Fruit fly (Drosophila melanogaster) whole organism, embryonic: ENCODE measurements around the gene CG31807.
A peak's percentile ranks its signal among the peaks of the same experiment; 100 is the strongest.

Experiments
- BEAF-32 ChIP-seq: fragments of 200-800 bp; sonication (Bioruptor generic); optimal IDR thresholded peaks from 3 replicates; lab custom pipeline; 2017; ENCODE audit warnings: missing biosample characterization, missing genetic modification characterization, mild to moderate bottlenecking, moderate library complexity, missing genetic modification reagents
- Bgb ChIP-seq: fragments of 200-800 bp; sonication (Bioruptor generic); IDR thresholded peaks from 2 replicates; pipeline ENCODE4 v1.3.6; 2022; ENCODE audit warnings: missing biosample characterization, missing genetic modification characterization; ENCODE audit not compliant: partially characterized antibody
- CG10267 ChIP-seq: fragments of 200-800 bp; sonication (Bioruptor generic); optimal IDR thresholded peaks from 2 replicates; lab custom pipeline; 2018; ENCODE audit warnings: missing biosample characterization, mild to moderate bottlenecking, missing genetic modification characterization, moderate library complexity
- CG11456 ChIP-seq: fragments of 200-800 bp; sonication (Bioruptor generic); IDR thresholded peaks from 3 replicates; pipeline ENCODE4 v1.3.6; 2022; ENCODE audit warnings: missing biosample characterization, missing genetic modification characterization
- CG11560 ChIP-seq: fragments of 200-800 bp; sonication (Bioruptor generic); IDR thresholded peaks from 3 replicates; pipeline ENCODE4 v1.3.6; 2022; ENCODE audit warnings: missing biosample characterization, missing genetic modification characterization
- CG1233 ChIP-seq: fragments of 200-800 bp; sonication (Bioruptor generic); optimal IDR thresholded peaks from 4 replicates; lab custom pipeline; 2018; ENCODE audit warnings: missing biosample characterization, mild to moderate bottlenecking, missing genetic modification characterization
- CG14710 ChIP-seq: fragments of 200-800 bp; sonication (Bioruptor generic); optimal IDR thresholded peaks from 3 replicates; lab custom pipeline; 2019; ENCODE audit warnings: missing biosample characterization, mild to moderate bottlenecking, missing genetic modification characterization, moderate library complexity
- CG15601 ChIP-seq: fragments of 200-800 bp; sonication (Bioruptor generic); optimal IDR thresholded peaks from 3 replicates; lab custom pipeline; 2019; ENCODE audit warnings: missing biosample characterization, mild to moderate bottlenecking, missing genetic modification characterization, moderate library complexity
- CG16813 ChIP-seq: fragments of 200-800 bp; sonication (Bioruptor generic); IDR thresholded peaks from 3 replicates; pipeline ENCODE4 v1.3.6; 2022; ENCODE audit warnings: missing biosample characterization, missing genetic modification characterization; ENCODE audit not compliant: partially characterized antibody
- CG16815 ChIP-seq: fragments of 200-800 bp; sonication (Bioruptor generic); optimal IDR thresholded peaks from 3 replicates; lab custom pipeline; 2017; ENCODE audit warnings: missing biosample characterization, mild to moderate bottlenecking, missing genetic modification characterization
- CG17361 ChIP-seq: fragments of 200-800 bp; sonication (Bioruptor generic); IDR thresholded peaks from 3 replicates; pipeline ENCODE4 v1.3.6; 2022; ENCODE audit warnings: missing biosample characterization, missing genetic modification characterization
- CG2116 ChIP-seq: fragments of 200-800 bp; sonication (Bioruptor generic); optimal IDR thresholded peaks from 3 replicates; lab custom pipeline; 2018; ENCODE audit warnings: missing biosample characterization, mild to moderate bottlenecking, missing genetic modification characterization
- CG32767 ChIP-seq: fragments of 200-800 bp; sonication (Bioruptor generic); IDR thresholded peaks from 2 replicates; pipeline ENCODE4 v1.3.6; 2022; ENCODE audit warnings: missing biosample characterization, missing genetic modification characterization
- CG4328 ChIP-seq: fragments of 200-800 bp; sonication (Bioruptor generic); optimal IDR thresholded peaks from 3 replicates; lab custom pipeline; 2017; ENCODE audit warnings: missing biosample characterization, missing genetic modification reagents, missing genetic modification characterization
- CG4617 ChIP-seq: fragments of 200-800 bp; sonication (Bioruptor generic); optimal IDR thresholded peaks from 3 replicates; lab custom pipeline; 2016; ENCODE audit warnings: missing biosample characterization, missing genetic modification characterization, borderline replicate concordance
- CG6254 ChIP-seq: fragments of 200-800 bp; sonication (Bioruptor generic); optimal IDR thresholded peaks from 3 replicates; lab custom pipeline; 2017; ENCODE audit warnings: mild to moderate bottlenecking, missing biosample characterization, missing genetic modification reagents, missing genetic modification characterization
- CG6654 ChIP-seq: fragments of 200-800 bp; sonication (Bioruptor generic); optimal IDR thresholded peaks from 2 replicates; lab custom pipeline; 2017; ENCODE audit warnings: missing biosample characterization, mild to moderate bottlenecking, missing genetic modification characterization
- CG6765 ChIP-seq: fragments of 200-800 bp; sonication (Bioruptor generic); optimal IDR thresholded peaks from 3 replicates; lab custom pipeline; 2017; ENCODE audit warnings: missing biosample characterization, mild to moderate bottlenecking, missing genetic modification characterization
- CG9437 ChIP-seq: fragments of 200-800 bp; sonication (Bioruptor generic); optimal IDR thresholded peaks from 2 replicates; lab custom pipeline; 2018; ENCODE audit warnings: missing biosample characterization, mild to moderate bottlenecking, missing genetic modification characterization
- CHES-1-like ChIP-seq: fragments of 200-800 bp; sonication (Bioruptor generic); optimal IDR thresholded peaks from 2 replicates; lab custom pipeline; 2016; ENCODE audit warnings: missing biosample characterization, missing genetic modification characterization
- Dbx ChIP-seq: fragments of 200-800 bp; sonication (Bioruptor generic); IDR thresholded peaks from 3 replicates; pipeline ENCODE4 v1.3.6; 2022; ENCODE audit warnings: missing biosample characterization, missing genetic modification characterization
- Dp ChIP-seq: fragments of 200-800 bp; sonication (Bioruptor generic); optimal IDR thresholded peaks from 2 replicates; lab custom pipeline; 2018; ENCODE audit warnings: missing biosample characterization, mild to moderate bottlenecking, missing genetic modification characterization, moderate library complexity
- MESR4 ChIP-seq: fragments of 200-800 bp; sonication (Bioruptor generic); optimal IDR thresholded peaks from 2 replicates; lab custom pipeline; 2018; ENCODE audit warnings: missing biosample characterization, mild to moderate bottlenecking, missing genetic modification characterization, moderate library complexity
- MTF-1 ChIP-seq: fragments of 200-800 bp; sonication (Bioruptor generic); optimal IDR thresholded peaks from 2 replicates; lab custom pipeline; 2018; ENCODE audit warnings: missing biosample characterization, mild to moderate bottlenecking, missing genetic modification characterization, borderline replicate concordance
- Med ChIP-seq: fragments of 200-800 bp; sonication (Bioruptor generic); peaks from one replicate; lab custom pipeline; 2016; ENCODE audit warnings: missing biosample characterization, missing genetic modification characterization, mild to moderate bottlenecking, inconsistent platforms, moderate library complexity
- Nf-YB ChIP-seq: fragments of 200-800 bp; sonication (Bioruptor generic); optimal IDR thresholded peaks from 3 replicates; lab custom pipeline; 2019; ENCODE audit warnings: missing biosample characterization, mild to moderate bottlenecking, missing genetic modification characterization, moderate library complexity
- PHDP ChIP-seq: fragments of 200-800 bp; sonication (Bioruptor generic); optimal IDR thresholded peaks from 3 replicates; lab custom pipeline; 2018; ENCODE audit warnings: missing biosample characterization, mild to moderate bottlenecking, missing genetic modification characterization, moderate library complexity
- Sin3A ChIP-seq: fragments of >200 bp; optimal IDR thresholded peaks from 2 replicates; lab custom pipeline; 2018
- Sry-δ ChIP-seq: fragments of 200-800 bp; sonication (Bioruptor generic); optimal IDR thresholded peaks from 2 replicates; lab custom pipeline; 2016; ENCODE audit warnings: missing biosample characterization, missing genetic modification characterization
- caup ChIP-seq: fragments of 200-800 bp; sonication (Bioruptor generic); optimal IDR thresholded peaks from 3 replicates; lab custom pipeline; 2017; ENCODE audit warnings: missing biosample characterization, mild to moderate bottlenecking, missing genetic modification characterization, moderate library complexity; ENCODE audit not compliant: severe bottlenecking
- ems ChIP-seq: fragments of 200-800 bp; sonication (Bioruptor generic); optimal IDR thresholded peaks from 3 replicates; lab custom pipeline; 2016; ENCODE audit warnings: missing biosample characterization, missing genetic modification characterization
- fd3F ChIP-seq: fragments of 200-800 bp; sonication (Bioruptor generic); optimal IDR thresholded peaks from 2 replicates; lab custom pipeline; 2018; ENCODE audit warnings: missing biosample characterization, mild to moderate bottlenecking, missing genetic modification characterization, moderate library complexity
- grau ChIP-seq: fragments of 200-800 bp; optimal IDR thresholded peaks from 3 replicates; lab custom pipeline; 2019; ENCODE audit warnings: missing biosample characterization, mild to moderate bottlenecking, missing genetic modification characterization, moderate library complexity
- grn ChIP-seq: fragments of 200-800 bp; sonication (Bioruptor generic); optimal IDR thresholded peaks from 3 replicates; lab custom pipeline; 2017; ENCODE audit warnings: missing biosample characterization, missing genetic modification characterization
- jing ChIP-seq: fragments of 200-800 bp; sonication (Bioruptor generic); optimal IDR thresholded peaks from 2 replicates; lab custom pipeline; 2018; ENCODE audit warnings: missing biosample characterization, mild to moderate bottlenecking, missing genetic modification characterization
- jumu ChIP-seq: fragments of 200-800 bp; sonication (Bioruptor generic); optimal IDR thresholded peaks from 3 replicates; lab custom pipeline; 2016; ENCODE audit warnings: missing biosample characterization, missing genetic modification characterization
- kah ChIP-seq: fragments of 200-800 bp; sonication (Bioruptor generic); optimal IDR thresholded peaks from 2 replicates; lab custom pipeline; 2018; ENCODE audit warnings: missing biosample characterization, mild to moderate bottlenecking, missing genetic modification characterization
- lbe ChIP-seq: fragments of 200-800 bp; sonication (Bioruptor generic); optimal IDR thresholded peaks from 2 replicates; lab custom pipeline; 2016; ENCODE audit warnings: missing biosample characterization, mild to moderate bottlenecking, missing genetic modification characterization
- nerfin-1 ChIP-seq: fragments of 200-800 bp; sonication (Bioruptor generic); optimal IDR thresholded peaks from 3 replicates; lab custom pipeline; 2019; ENCODE audit warnings: missing biosample characterization, mild to moderate bottlenecking, missing genetic modification characterization, moderate library complexity
- onecut ChIP-seq: fragments of 200-800 bp; sonication (Bioruptor generic); IDR thresholded peaks from 2 replicates; pipeline ENCODE4 v1.3.6; 2022; ENCODE audit warnings: missing biosample characterization, missing genetic modification characterization
- pzg ChIP-seq: fragments of 200-800 bp; sonication (Bioruptor generic); optimal IDR thresholded peaks from 3 replicates; lab custom pipeline; 2018; ENCODE audit warnings: missing biosample characterization, mild to moderate bottlenecking, missing genetic modification characterization, moderate library complexity
- slou ChIP-seq: fragments of 200-800 bp; sonication (Bioruptor generic); optimal IDR thresholded peaks from 3 replicates; lab custom pipeline; 2016; ENCODE audit warnings: missing biosample characterization, missing genetic modification characterization
- so ChIP-seq: fragments of 200-800 bp; sonication (Bioruptor generic); IDR thresholded peaks from 3 replicates; pipeline ENCODE4 v1.3.6; 2022; ENCODE audit warnings: missing biosample characterization, missing genetic modification characterization
- sob ChIP-seq: fragments of 200-800 bp; sonication (Bioruptor generic); IDR thresholded peaks from 2 replicates; pipeline ENCODE4 v1.3.6; 2022; ENCODE audit warnings: missing biosample characterization, missing genetic modification characterization
- stc ChIP-seq: fragments of 200-800 bp; sonication (Bioruptor generic); IDR thresholded peaks from 2 replicates; pipeline ENCODE4 v1.3.6; 2022; ENCODE audit warnings: missing biosample characterization, missing genetic modification characterization
- tgo ChIP-seq: fragments of 200-800 bp; sonication (Bioruptor generic); IDR thresholded peaks from 3 replicates; pipeline ENCODE4 v1.3.6; 2022; ENCODE audit warnings: missing biosample characterization, missing genetic modification characterization
- tll ChIP-seq, 2 experiments: fragments of 200-800 bp in 1 of 2; fragments of >200 bp in 1 of 2; sonication (Bioruptor generic) in 1 of 2; optimal IDR thresholded peaks; 2 replicates each; lab custom pipeline; 2017 to 2019; ENCODE audit warnings: missing biosample characterization in 2 of 2, missing genetic modification characterization in 2 of 2, mild to moderate bottlenecking in 1 of 2, moderate library complexity in 1 of 2
- unpg ChIP-seq: fragments of 200-800 bp; sonication (Bioruptor generic); optimal IDR thresholded peaks from 3 replicates; lab custom pipeline; 2018; ENCODE audit warnings: missing biosample characterization, mild to moderate bottlenecking, missing genetic modification characterization, moderate library complexity
- vvl ChIP-seq: fragments of 200-800 bp; sonication (Bioruptor generic); IDR thresholded peaks from 2 replicates; pipeline ENCODE4 v1.3.6; 2022; ENCODE audit warnings: missing biosample characterization, missing genetic modification characterization

CG31807 gene

DNA sequence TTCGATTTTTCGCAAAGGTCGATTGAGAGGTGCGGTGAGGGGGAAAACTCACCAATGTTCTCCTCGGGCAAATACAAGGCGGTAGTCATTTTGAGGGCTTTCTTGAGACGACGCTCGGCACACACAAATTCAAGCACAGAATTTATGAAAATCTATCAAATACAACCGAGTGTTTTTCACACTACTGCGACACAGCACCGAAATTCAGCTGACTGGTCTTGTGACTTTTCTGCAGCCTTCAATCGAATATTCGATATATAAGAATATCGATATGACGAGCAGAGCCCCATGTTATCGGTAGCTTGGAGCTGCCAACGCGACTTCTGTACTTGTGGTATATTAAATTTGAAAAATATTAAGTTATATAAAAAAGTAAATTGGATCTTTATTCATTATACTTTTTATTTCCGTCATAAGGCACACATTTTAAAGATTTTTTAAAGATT, 43.8 kb upstream of the CG31807 start, which contains the start of gene VhaSFD (continued):
- TF ChIP-seq sob (GFP tag; lab: Robert Waterston, UW) (no peak), CHES-1-like (no peak), grau (peak; percentile 42), CG16815 (no peak), vvl (GFP tag; lab: Robert Waterston, UW) (0 out of 2 replicates have a peak, but pooled peaks have one; percentile 48), caup (GFP tag; lab: Kevin White, UChicago) (no peak), CG4328 (GFP tag; lab: Kevin White, UChicago) (peak; percentile 7), Nf-YB (GFP tag; lab: Kevin White, UChicago) (no peak), CG14710 (tag; lab: Kevin White, UChicago) (peak; percentile 58), so (GFP tag; lab: Robert Waterston, UW) (0 out of 3 replicates have a peak, but pooled peaks have one; percentile 22), CG11560 (tag; lab: Robert Waterston, UW) (peak; percentile 99), Med (peak; percentile 76), Sry-δ (GFP tag; lab: Kevin White, UChicago) (peak; percentile 23), onecut (GFP tag; lab: Robert Waterston, UW) (no peak), CG17361 (GFP tag; lab: Robert Waterston, UW) (0 out of 3 replicates have a peak, but pooled peaks have one; percentile 25), Bgb (GFP tag; lab: Robert Waterston, UW) (peak; percentile 83), CG1233 (GFP tag; lab: Kevin White, UChicago) (peak; percentile 5), CG6765 (peak; percentile 62), Dbx (0 out of 3 replicates have a peak, but pooled peaks have one; percentile 14), CG6654 (GFP tag; lab: Kevin White, UChicago) (no peak), CG6254 (GFP tag; lab: Kevin White, UChicago) (no peak), kah (GFP tag; lab: Kevin White, UChicago) (no peak), tgo (GFP tag; lab: Robert Waterston, UW) (no peak), BEAF-32 (peak; percentile 62), CG16813 (peak; percentile 66), fd3F (GFP tag; lab: Kevin White, UChicago) (peak; percentile 16), CG2116 (GFP tag; lab: Kevin White, UChicago) (peak; percentile 88), CG11456 (GFP tag; lab: Robert Waterston, UW) (peak; percentile 57; the same call in 1 of the 3 replicates), nerfin-1 (peak; percentile 5), lbe (GFP tag; lab: Kevin White, UChicago) (peak; percentile 61), tll (GFP tag; optimal IDR thresholded peaks at IDR 0.05; lab: Kevin White, UChicago) (peak in 1 of 2 experiments; percentile 31), jumu (no peak), slou (no peak), MTF-1 (GFP tag; lab: Kevin White, UChicago) (no peak), Sin3A (lab: Kevin White, UChicago) (no peak), grn (GFP tag; lab: Kevin White, UChicago) (no peak), CG15601 (tag; lab: Kevin White, UChicago) (peak; percentile 33), Dp (GFP tag; lab: Kevin White, UChicago) (peak; percentile 71), CG9437 (GFP tag; lab: Kevin White, UChicago) (no peak), stc (GFP tag; lab: Robert Waterston, UW) (no peak), ems (GFP tag; lab: Kevin White, UChicago) (no peak), pzg (peak; percentile 85), CG32767 (0 out of 2 replicates have a peak, but pooled peaks have one; percentile 14), PHDP (tag; lab: Kevin White, UChicago) (peak; percentile 0), CG4617 (GFP tag; lab: Kevin White, UChicago) (peak; percentile 71), CG10267 (tag; lab: Kevin White, UChicago) (peak; percentile 61), unpg (peak; percentile 5), jing (GFP tag; lab: Kevin White, UChicago) (no peak), MESR4 (GFP tag; lab: Kevin White, UChicago) (peak; percentile 100)
